Fruit fly (Drosophila melanogaster) whole organism, adult: Measurements from ENCODE around the gene CG11811.
A peak's percentile ranks its signal among the peaks of the same experiment; 100 is the strongest.

Experiments
- CG11617 ChIP-seq: fragments of 200-800 bp; sonication (Bioruptor generic); optimal IDR thresholded peaks from 2 replicates; lab custom pipeline; 2017; ENCODE audit warnings: mild to moderate bottlenecking, missing biosample characterization, missing genetic modification reagents, missing genetic modification characterization
- CG14711 ChIP-seq: fragments of 200-800 bp; sonication (Bioruptor generic); optimal IDR thresholded peaks from 2 replicates; lab custom pipeline; 2018; ENCODE audit warnings: missing biosample characterization, mild to moderate bottlenecking, missing genetic modification characterization, moderate library complexity
- CG1620 ChIP-seq: fragments of 200-800 bp; sonication (Bioruptor generic); optimal IDR thresholded peaks from 2 replicates; lab custom pipeline; 2016; ENCODE audit warnings: missing biosample characterization, missing genetic modification characterization
- CG5204 ChIP-seq: fragments of 200-800 bp; sonication (Bioruptor generic); optimal IDR thresholded peaks from 2 replicates; lab custom pipeline; 2016; ENCODE audit warnings: missing biosample characterization, missing genetic modification characterization
- CG7045 ChIP-seq: fragments of 200-800 bp; sonication (Bioruptor generic); optimal IDR thresholded peaks from 2 replicates; lab custom pipeline; 2017; ENCODE audit warnings: missing biosample characterization, mild to moderate bottlenecking, missing genetic modification characterization
- Hr96 ChIP-seq: fragments of 200-800 bp; sonication (Bioruptor generic); optimal IDR thresholded peaks from 2 replicates; lab custom pipeline; 2016; ENCODE audit warnings: missing biosample characterization, missing genetic modification characterization
- Mnt ChIP-seq: fragments of 200-800 bp; sonication (Bioruptor generic); optimal IDR thresholded peaks from 2 replicates; lab custom pipeline; 2016; ENCODE audit warnings: missing biosample characterization, mild to moderate bottlenecking, missing genetic modification characterization
- bab1 ChIP-seq: fragments of 200-800 bp; sonication (Bioruptor generic); optimal IDR thresholded peaks from 3 replicates; lab custom pipeline; 2019; ENCODE audit warnings: missing biosample characterization, mild to moderate bottlenecking, missing genetic modification characterization, moderate library complexity
- cic ChIP-seq: fragments of 200-800 bp; sonication (Bioruptor generic); optimal IDR thresholded peaks from 2 replicates; lab custom pipeline; 2017; ENCODE audit warnings: missing biosample characterization, mild to moderate bottlenecking, missing genetic modification characterization, moderate library complexity
- cnc ChIP-seq, 2 experiments: fragments of >200 bp; optimal IDR thresholded peaks; 2 replicates each; lab custom pipeline; 2017
- ovo ChIP-seq: fragments of 200-800 bp; sonication (Bioruptor generic); optimal IDR thresholded peaks from 2 replicates; lab custom pipeline; 2016; ENCODE audit warnings: missing biosample characterization, missing genetic modification characterization
- tj ChIP-seq: fragments of 200-800 bp; sonication (Bioruptor generic); optimal IDR thresholded peaks from 3 replicates; lab custom pipeline; 2017; ENCODE audit warnings: missing biosample characterization, mild to moderate bottlenecking, missing genetic modification characterization, moderate library complexity
- toe ChIP-seq: fragments of 200-800 bp; sonication (Bioruptor generic); optimal IDR thresholded peaks from 2 replicates; lab custom pipeline; 2016; ENCODE audit warnings: missing biosample characterization, missing genetic modification characterization

DNA sequence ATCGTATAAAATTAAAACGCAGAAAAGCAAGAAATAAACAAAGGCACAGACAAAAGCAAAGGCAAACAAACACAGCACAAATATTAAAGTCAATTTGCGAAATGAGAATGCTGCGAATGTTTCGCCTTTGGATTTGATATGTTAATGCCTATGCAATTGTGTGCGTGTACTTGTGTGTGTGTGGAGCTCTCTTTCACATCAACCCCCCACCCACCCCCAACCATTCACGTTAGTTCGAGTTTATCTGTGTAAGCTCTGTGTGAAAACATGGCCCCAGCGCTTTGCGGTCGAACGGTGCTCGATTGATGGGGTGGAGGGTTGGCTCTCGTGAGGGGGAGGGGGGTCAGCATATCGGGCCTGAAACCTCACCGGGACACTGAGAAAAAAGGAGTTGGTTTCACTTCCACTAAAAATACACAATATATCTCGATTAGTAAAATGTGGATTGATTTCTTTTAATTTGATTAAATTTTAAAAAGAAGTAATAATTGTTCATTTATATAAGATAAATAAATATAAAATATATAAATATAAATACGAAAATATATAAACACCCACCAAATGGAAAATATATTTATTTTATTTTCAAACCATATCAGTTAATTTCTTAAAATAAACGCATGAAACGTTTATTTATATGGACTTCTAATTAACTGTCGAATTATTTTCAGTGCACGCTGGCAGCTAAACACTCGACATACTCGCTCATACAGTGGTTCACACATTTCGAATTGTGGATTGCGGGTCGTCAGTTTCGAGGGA is 47.7 kb downstream of the CG11811 start:
- TF ChIP-seq Hr96 (no peak), CG5204 (GFP tag; lab: Kevin White, UChicago) (peak; percentile 40), CG7045 (GFP tag; lab: Kevin White, UChicago) (peak; percentile 81), Mnt (GFP tag; lab: Kevin White, UChicago) (no peak), cnc (optimal IDR thresholded peaks at IDR 0.05; lab: Kevin White, UChicago) (no peak), bab1 (GFP tag; lab: Kevin White, UChicago) (peak; percentile 39), cic (peak; percentile 27), ovo (GFP tag; lab: Kevin White, UChicago) (peak; percentile 12), CG14711 (peak; percentile 80), CG1620 (GFP tag; lab: Kevin White, UChicago) (no peak), CG11617 (GFP tag; lab: Kevin White, UChicago) (peak; percentile 77), tj (peak; percentile 56), toe (GFP tag; lab: Kevin White, UChicago) (no peak)
